Worm (Caenorhabditis elegans): Measurements from ENCODE around the gene samp-1.
A peak's percentile ranks its signal among the peaks of the same experiment; 100 is the strongest.

- TF ChIP-seq flt-1 (GFP tag; IDR thresholded peaks at IDR 0.05) (no peak), ztf-23 (GFP tag; IDR thresholded peaks at IDR 0.05) (no peak), med-1 (GFP tag; optimal IDR thresholded peaks at IDR 0.05; ENCODE audit: insufficient read depth) (no peak), T22C8.4 (GFP tag; IDR thresholded peaks at IDR 0.05) (no peak), ref-1 (GFP tag; conservative IDR thresholded peaks at IDR 0.05) (no peak), tab-1 (GFP tag; IDR thresholded peaks at IDR 0.05) (0 out of 2 replicates have a peak, but pooled peaks have one; percentile 13), ztf-29 (GFP tag; IDR thresholded peaks at IDR 0.05) (no peak)
Observed at ce11 chrII:11312223-11312622, 9.5 kb downstream of the samp-1 start, which contains the start of gene T24F1.7.

All from whole organism, midembryonic.